Worm (Caenorhabditis elegans) whole organism, L4/young adult: ENCODE results near the gene C05C10.7.

Source experiments
- W03F9.2 ChIP-seq: fragments of 150-350 bp; optimal IDR thresholded peaks from 2 replicates; lab custom pipeline; 2014; ENCODE audit warnings: missing biosample characterization, missing genetic modification characterization
- him-1 ChIP-seq: sonication (generic microtip); optimal IDR thresholded peaks from 2 replicates; lab custom pipeline; 2016; ENCODE audit warnings: missing genotype, missing genetic modification reagents, missing genetic modification characterization, missing compliant biosample characterization

DNA sequence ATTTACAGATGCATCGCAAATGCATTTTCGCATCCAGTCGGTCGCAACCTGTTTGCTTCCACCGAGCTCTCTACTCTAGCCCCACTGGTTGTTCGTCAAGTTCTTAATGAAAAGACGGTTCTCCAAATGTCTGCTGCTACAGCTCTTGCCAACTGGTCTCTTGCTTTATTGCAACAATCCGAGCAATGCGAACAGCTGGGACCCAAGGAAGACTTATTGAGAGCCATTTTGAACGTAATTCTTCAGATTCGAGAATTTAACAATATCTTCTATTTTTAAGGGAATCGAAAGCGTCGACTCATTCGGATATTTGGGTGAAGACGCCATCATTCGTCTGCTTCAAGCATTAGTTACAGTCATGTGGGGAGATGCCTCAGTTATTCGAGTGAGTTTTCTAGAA is 4.5 kb upstream of the C05C10.7 start:
- no peak for TF ChIP-seq him-1
- TF ChIP-seq W03F9.2: no peak
